Fruit fly (Drosophila melanogaster) whole organism, embryonic: ENCODE data around the gene Vha16-2.

Experiments used
- Ada2b ChIP-seq: fragments of 200-800 bp; sonication (Bioruptor generic); IDR thresholded peaks from 2 replicates; pipeline ENCODE4 v1.3.6; 2022; ENCODE audit warnings: missing biosample characterization, missing genetic modification characterization
- Asciz ChIP-seq: fragments of 200-800 bp; sonication (Bioruptor generic); optimal IDR thresholded peaks from 2 replicates; lab custom pipeline; 2017; ENCODE audit warnings: missing biosample characterization, mild to moderate bottlenecking, missing genetic modification characterization, missing genetic modification reagents
- CG10267 ChIP-seq: fragments of 200-800 bp; sonication (Bioruptor generic); optimal IDR thresholded peaks from 2 replicates; lab custom pipeline; 2018; ENCODE audit warnings: missing biosample characterization, mild to moderate bottlenecking, missing genetic modification characterization, moderate library complexity
- CG10321 ChIP-seq: fragments of 200-800 bp; sonication (Bioruptor generic); IDR thresholded peaks from 2 replicates; pipeline ENCODE4 v1.3.6; 2022; ENCODE audit warnings: missing biosample characterization, missing genetic modification characterization
- CG12104 ChIP-seq: fragments of 200-800 bp; sonication (Bioruptor generic); optimal IDR thresholded peaks from 3 replicates; lab custom pipeline; 2016; ENCODE audit warnings: missing biosample characterization, missing genetic modification characterization
- CG12236 ChIP-seq: fragments of 200-800 bp; sonication (Bioruptor generic); optimal IDR thresholded peaks from 2 replicates; lab custom pipeline; 2016; ENCODE audit warnings: missing biosample characterization, missing genetic modification characterization
- CG15696 ChIP-seq: fragments of 200-800 bp; sonication (Bioruptor generic); optimal IDR thresholded peaks from 2 replicates; lab custom pipeline; 2019; ENCODE audit warnings: missing biosample characterization, mild to moderate bottlenecking, missing genetic modification characterization, moderate library complexity
- CG1602 ChIP-seq: fragments of 200-800 bp; sonication (Bioruptor generic); optimal IDR thresholded peaks from 3 replicates; lab custom pipeline; 2016; ENCODE audit warnings: missing biosample characterization, missing genetic modification characterization
- CG18262 ChIP-seq: fragments of 200-800 bp; optimal IDR thresholded peaks from 3 replicates; lab custom pipeline; 2019; ENCODE audit warnings: missing biosample characterization, mild to moderate bottlenecking, missing genetic modification characterization, moderate library complexity
- CG2199 ChIP-seq: fragments of 200-800 bp; sonication (Bioruptor generic); IDR thresholded peaks from 3 replicates; pipeline ENCODE4 v1.3.6; 2022; ENCODE audit warnings: missing biosample characterization, missing genetic modification characterization
- CG31365 ChIP-seq: fragments of 200-800 bp; sonication (Bioruptor generic); optimal IDR thresholded peaks from 2 replicates; lab custom pipeline; 2018; ENCODE audit warnings: missing biosample characterization, mild to moderate bottlenecking, missing genetic modification characterization
- CG32532 ChIP-seq: fragments of 200-800 bp; sonication (Bioruptor generic); IDR thresholded peaks from 2 replicates; pipeline ENCODE4 v1.3.6; 2022; ENCODE audit warnings: missing biosample characterization, missing genetic modification characterization
- CG34224 ChIP-seq: fragments of 200-800 bp; sonication (Bioruptor generic); IDR thresholded peaks from 3 replicates; pipeline ENCODE4 v1.3.6; 2022; ENCODE audit warnings: missing biosample characterization, missing genetic modification characterization; ENCODE audit not compliant: partially characterized antibody
- CG4617 ChIP-seq: fragments of 200-800 bp; sonication (Bioruptor generic); optimal IDR thresholded peaks from 3 replicates; lab custom pipeline; 2016; ENCODE audit warnings: missing biosample characterization, missing genetic modification characterization, borderline replicate concordance
- CG6683 ChIP-seq: fragments of 200-800 bp; sonication (Bioruptor generic); optimal IDR thresholded peaks from 2 replicates; lab custom pipeline; 2017; ENCODE audit warnings: missing biosample characterization, mild to moderate bottlenecking, missing genetic modification characterization, missing genetic modification reagents
- CG7928 ChIP-seq: fragments of 200-800 bp; sonication (Bioruptor generic); optimal IDR thresholded peaks from 2 replicates; lab custom pipeline; 2017; ENCODE audit warnings: missing biosample characterization, mild to moderate bottlenecking, missing genetic modification characterization
- CG8281 ChIP-seq: fragments of 200-800 bp; sonication (Bioruptor generic); optimal IDR thresholded peaks from 2 replicates; lab custom pipeline; 2018; ENCODE audit warnings: missing biosample characterization, mild to moderate bottlenecking, missing genetic modification characterization, moderate library complexity
- CG8924 ChIP-seq: fragments of 200-800 bp; optimal IDR thresholded peaks from 3 replicates; lab custom pipeline; 2019; ENCODE audit warnings: missing biosample characterization, mild to moderate bottlenecking, missing genetic modification characterization, moderate library complexity
- CG9797 ChIP-seq: fragments of 200-800 bp; sonication (Bioruptor generic); optimal IDR thresholded peaks from 3 replicates; lab custom pipeline; 2018; ENCODE audit warnings: missing biosample characterization, mild to moderate bottlenecking, missing genetic modification characterization
- CHES-1-like ChIP-seq: fragments of 200-800 bp; sonication (Bioruptor generic); optimal IDR thresholded peaks from 2 replicates; lab custom pipeline; 2016; ENCODE audit warnings: missing biosample characterization, missing genetic modification characterization
- CrebB ChIP-seq: fragments of 200-800 bp; sonication (Bioruptor generic); optimal IDR thresholded peaks from 3 replicates; lab custom pipeline; 2018; ENCODE audit warnings: missing biosample characterization, mild to moderate bottlenecking, missing genetic modification characterization
- D ChIP-seq, 2 experiments: fragments of 200-800 bp in 1 of 2; fragments of >200 bp in 1 of 2; sonication (Bioruptor generic) in 1 of 2; optimal IDR thresholded peaks; 2 replicates in 1 of 2; 3 replicates in 1 of 2; lab custom pipeline; 2017; ENCODE audit warnings: mild to moderate bottlenecking in 1 of 2, missing biosample characterization in 1 of 2, missing genetic modification characterization in 1 of 2, missing genetic modification reagents in 1 of 2
- Dfd ChIP-seq, 2 experiments: fragments of >200 bp; optimal IDR thresholded peaks; 2 replicates each; lab custom pipeline; 2017; ENCODE audit warnings: missing biosample characterization in 2 of 2, missing genetic modification characterization in 2 of 2
- E2f2 ChIP-seq: fragments of 200-800 bp; sonication (Bioruptor generic); IDR thresholded peaks from 2 replicates; pipeline ENCODE4 v1.3.6; 2022; ENCODE audit warnings: missing biosample characterization, missing genetic modification characterization
- Fer3 ChIP-seq: fragments of 200-800 bp; sonication (Bioruptor generic); optimal IDR thresholded peaks from 2 replicates; lab custom pipeline; 2018; ENCODE audit warnings: missing biosample characterization, mild to moderate bottlenecking, missing genetic modification characterization, moderate library complexity
- HHEX ChIP-seq: fragments of 200-800 bp; sonication (Bioruptor generic); optimal IDR thresholded peaks from 3 replicates; lab custom pipeline; 2017; ENCODE audit warnings: missing biosample characterization, mild to moderate bottlenecking, missing genetic modification characterization, missing genetic modification reagents
- HLH4C ChIP-seq: fragments of 200-800 bp; sonication (Bioruptor generic); IDR thresholded peaks from 3 replicates; pipeline ENCODE4 v1.3.6; 2022; ENCODE audit warnings: missing biosample characterization, missing genetic modification characterization; ENCODE audit not compliant: partially characterized antibody
- Jarid2 ChIP-seq: fragments of 200-800 bp; sonication (Bioruptor generic); optimal IDR thresholded peaks from 3 replicates; lab custom pipeline; 2017; ENCODE audit warnings: mild to moderate bottlenecking, missing biosample characterization, missing genetic modification reagents, missing genetic modification characterization
- MESR4 ChIP-seq: fragments of 200-800 bp; sonication (Bioruptor generic); optimal IDR thresholded peaks from 2 replicates; lab custom pipeline; 2018; ENCODE audit warnings: missing biosample characterization, mild to moderate bottlenecking, missing genetic modification characterization, moderate library complexity
- NFAT ChIP-seq: fragments of 200-800 bp; sonication (Bioruptor generic); IDR thresholded peaks from 2 replicates; pipeline ENCODE4 v1.3.6; 2022; ENCODE audit warnings: missing biosample characterization, missing genetic modification characterization
- corto ChIP-seq: fragments of 200-800 bp; sonication (Bioruptor generic); optimal IDR thresholded peaks from 2 replicates; lab custom pipeline; 2016; ENCODE audit warnings: missing biosample characterization, mild to moderate bottlenecking, missing genetic modification characterization, moderate library complexity
- cwo ChIP-seq: fragments of 200-800 bp; sonication (Bioruptor generic); optimal IDR thresholded peaks from 3 replicates; lab custom pipeline; 2017; ENCODE audit warnings: missing biosample characterization, missing genetic modification characterization, mild to moderate bottlenecking, moderate library complexity, missing genetic modification reagents
- dmrt99B ChIP-seq: fragments of 200-800 bp; sonication (Bioruptor generic); optimal IDR thresholded peaks from 2 replicates; lab custom pipeline; 2018; ENCODE audit warnings: missing biosample characterization, mild to moderate bottlenecking, missing genetic modification characterization, moderate library complexity
- esg ChIP-seq: fragments of 200-800 bp; sonication (Bioruptor generic); conservative IDR thresholded peaks from 2 replicates; pipeline ENCODE4 v1.3.6; 2022; ENCODE audit warnings: missing biosample characterization, missing genetic modification characterization
- grau ChIP-seq: fragments of 200-800 bp; optimal IDR thresholded peaks from 3 replicates; lab custom pipeline; 2019; ENCODE audit warnings: missing biosample characterization, mild to moderate bottlenecking, missing genetic modification characterization, moderate library complexity
- kah ChIP-seq: fragments of 200-800 bp; sonication (Bioruptor generic); optimal IDR thresholded peaks from 2 replicates; lab custom pipeline; 2018; ENCODE audit warnings: missing biosample characterization, mild to moderate bottlenecking, missing genetic modification characterization
- ken ChIP-seq: fragments of 200-800 bp; sonication (Bioruptor generic); IDR thresholded peaks from 3 replicates; pipeline ENCODE4 v1.3.6; 2022; ENCODE audit warnings: missing biosample characterization, missing genetic modification characterization
- lov ChIP-seq, 2 experiments: fragments of 200-800 bp in 1 of 2; fragments of >200 bp in 1 of 2; sonication (Bioruptor generic) in 1 of 2; IDR thresholded peaks in 1 of 2; optimal IDR thresholded peaks in 1 of 2; 2 replicates in 1 of 2; 3 replicates in 1 of 2; pipeline versions ENCODE4 v1.3.6 to Lab custom; 2017 to 2022; ENCODE audit warnings: missing biosample characterization in 1 of 2, missing genetic modification characterization in 1 of 2
- luna ChIP-seq: fragments of 200-800 bp; sonication (Bioruptor generic); optimal IDR thresholded peaks from 2 replicates; lab custom pipeline; 2016; ENCODE audit warnings: missing biosample characterization, missing genetic modification characterization
- mirr ChIP-seq: fragments of 200-800 bp; sonication (Bioruptor generic); optimal IDR thresholded peaks from 3 replicates; lab custom pipeline; 2018; ENCODE audit warnings: missing biosample characterization, mild to moderate bottlenecking, missing genetic modification characterization
- odd ChIP-seq: fragments of 200-800 bp; sonication (Bioruptor generic); optimal IDR thresholded peaks from 2 replicates; lab custom pipeline; 2017; ENCODE audit warnings: missing biosample characterization, mild to moderate bottlenecking, missing genetic modification characterization
- phol ChIP-seq: fragments of 200-800 bp; sonication (Bioruptor generic); optimal IDR thresholded peaks from 3 replicates; lab custom pipeline; 2018; ENCODE audit warnings: missing biosample characterization, mild to moderate bottlenecking, missing genetic modification characterization, moderate library complexity
- pita ChIP-seq: fragments of 200-800 bp; sonication (Bioruptor generic); optimal IDR thresholded peaks from 2 replicates; lab custom pipeline; 2017; ENCODE audit warnings: missing biosample characterization, mild to moderate bottlenecking, missing genetic modification characterization
- pnt ChIP-seq: fragments of 200-800 bp; sonication (Bioruptor generic); optimal IDR thresholded peaks from 3 replicates; lab custom pipeline; 2016; ENCODE audit warnings: missing biosample characterization, missing genetic modification characterization
- row ChIP-seq: fragments of 200-800 bp; sonication (Bioruptor generic); IDR thresholded peaks from 3 replicates; pipeline ENCODE4 v1.3.6; 2022; ENCODE audit warnings: missing biosample characterization, missing genetic modification characterization
- salm ChIP-seq: fragments of 200-800 bp; sonication (Bioruptor generic); optimal IDR thresholded peaks from 2 replicates; lab custom pipeline; 2018; ENCODE audit warnings: missing biosample characterization, mild to moderate bottlenecking, missing genetic modification characterization
- slp2 ChIP-seq: fragments of 200-800 bp; sonication (Bioruptor generic); optimal IDR thresholded peaks from 2 replicates; lab custom pipeline; 2016; ENCODE audit warnings: missing biosample characterization, missing genetic modification characterization
- so ChIP-seq: fragments of 200-800 bp; sonication (Bioruptor generic); IDR thresholded peaks from 3 replicates; pipeline ENCODE4 v1.3.6; 2022; ENCODE audit warnings: missing biosample characterization, missing genetic modification characterization
- sr ChIP-seq: fragments of 200-800 bp; sonication (Bioruptor generic); IDR thresholded peaks from 3 replicates; pipeline ENCODE4 v1.3.6; 2022; ENCODE audit warnings: missing biosample characterization, missing genetic modification characterization

The Vha16-2 gene

dm6 chr3L:11465371-11465914 lies 9.3 kb upstream of the Vha16-2 start, which contains the start of gene Fum3 (continued):
- no peak for TF ChIP-seq CG7928 (GFP tag; lab: Kevin White, UChicago)
- peak; percentile 11 for TF ChIP-seq grau
- no peak for TF ChIP-seq CG34224 (GFP tag; lab: Robert Waterston, UW)
- TF ChIP-seq odd: no peak
- no peak for TF ChIP-seq MESR4 (GFP tag; lab: Kevin White, UChicago)
- no peak for TF ChIP-seq pita (GFP tag; lab: Kevin White, UChicago)
- no peak for TF ChIP-seq CG12236 (GFP tag; lab: Kevin White, UChicago)
- TF ChIP-seq salm (tag; lab: Kevin White, UChicago): no peak
- peak; percentile 24 for TF ChIP-seq CG15696 (tag; lab: Kevin White, UChicago)
- TF ChIP-seq kah: no peak
- no peak for TF ChIP-seq so (GFP tag; lab: Robert Waterston, UW)
- peak; percentile 45 for TF ChIP-seq row (GFP tag; lab: Robert Waterston, UW)
- TF ChIP-seq CG6683: no peak
- TF ChIP-seq slp2 (GFP tag; lab: Kevin White, UChicago): no peak
- peak; percentile 13 for TF ChIP-seq CG10267 (tag; lab: Kevin White, UChicago)
- no peak for TF ChIP-seq CG31365 (tag; lab: Kevin White, UChicago)
- no peak for TF ChIP-seq mirr (GFP tag; lab: Kevin White, UChicago)
- TF ChIP-seq CG18262: peak; percentile 31
- no peak for TF ChIP-seq CG2199 (GFP tag; lab: Robert Waterston, UW)
- no peak for TF ChIP-seq HHEX (GFP tag; lab: Kevin White, UChicago)
- 0 out of 2 replicates have a peak, but pooled peaks have one; percentile 25 for TF ChIP-seq esg (GFP tag; lab: Robert Waterston, UW)
- no peak for TF ChIP-seq CG9797 (GFP tag; lab: Kevin White, UChicago)
- TF ChIP-seq CHES-1-like (GFP tag; lab: Kevin White, UChicago): no peak
- TF ChIP-seq Jarid2 (GFP tag; lab: Kevin White, UChicago): no peak
- no peak for TF ChIP-seq Dfd (GFP tag; optimal IDR thresholded peaks at IDR 0.05; lab: Kevin White, UChicago)
- TF ChIP-seq CG8281 (tag; lab: Kevin White, UChicago): no peak
- TF ChIP-seq CrebB (tag; lab: Kevin White, UChicago): no peak
- TF ChIP-seq luna: no peak
- no peak for TF ChIP-seq CG1602
- TF ChIP-seq cwo (GFP tag; lab: Kevin White, UChicago): no peak
- TF ChIP-seq E2f2 (GFP tag; lab: Robert Waterston, UW): no peak
- TF ChIP-seq CG12104 (GFP tag; lab: Kevin White, UChicago): no peak
- TF ChIP-seq Asciz: no peak
- no peak for TF ChIP-seq D (optimal IDR thresholded peaks at IDR 0.05; lab: Kevin White, UChicago)
- no peak for TF ChIP-seq D (GFP tag; optimal IDR thresholded peaks at IDR 0.05; lab: Kevin White, UChicago)
- TF ChIP-seq CG32532 (GFP tag; lab: Robert Waterston, UW): no peak
- peak; percentile 37; the same call in 1 of the 2 replicates for TF ChIP-seq Ada2b (GFP tag; lab: Robert Waterston, UW)
- no peak for TF ChIP-seq lov (optimal IDR thresholded peaks at IDR 0.05; lab: Kevin White, UChicago)
- no peak for TF ChIP-seq lov (GFP tag; IDR thresholded peaks at IDR 0.05; lab: Robert Waterston, UW)
- TF ChIP-seq NFAT (GFP tag; lab: Robert Waterston, UW): no peak
- TF ChIP-seq CG10321 (GFP tag; lab: Robert Waterston, UW): no peak
- TF ChIP-seq phol (tag; lab: Kevin White, UChicago): peak; percentile 29
- no peak for TF ChIP-seq CG4617 (GFP tag; lab: Kevin White, UChicago)
- TF ChIP-seq Fer3 (tag; lab: Kevin White, UChicago): no peak
- TF ChIP-seq HLH4C: no peak
- TF ChIP-seq sr (GFP tag; lab: Robert Waterston, UW): no peak
- no peak for TF ChIP-seq corto
- TF ChIP-seq ken (GFP tag; lab: Robert Waterston, UW): no peak
- peak; percentile 15 for TF ChIP-seq dmrt99B (tag; lab: Kevin White, UChicago)
- no peak for TF ChIP-seq CG8924
- no peak for TF ChIP-seq pnt (GFP tag; lab: Kevin White, UChicago)
